Fruit fly (Drosophila melanogaster) whole organism, embryonic: ENCODE data around the gene IntS14.
A peak's percentile ranks its signal among the peaks of the same experiment; 100 is the strongest.

ENCODE experiments used
- Abd-B ChIP-seq: fragments of 200-800 bp; sonication (Bioruptor generic); optimal IDR thresholded peaks from 2 replicates; lab custom pipeline; 2018; ENCODE audit warnings: missing biosample characterization, mild to moderate bottlenecking, missing genetic modification characterization, moderate library complexity
- Bgb ChIP-seq: fragments of 200-800 bp; sonication (Bioruptor generic); IDR thresholded peaks from 2 replicates; pipeline ENCODE4 v1.3.6; 2022; ENCODE audit warnings: missing biosample characterization, missing genetic modification characterization; ENCODE audit not compliant: partially characterized antibody
- CG10267 ChIP-seq: fragments of 200-800 bp; sonication (Bioruptor generic); optimal IDR thresholded peaks from 2 replicates; lab custom pipeline; 2018; ENCODE audit warnings: missing biosample characterization, mild to moderate bottlenecking, missing genetic modification characterization, moderate library complexity
- CG12219 ChIP-seq: fragments of 200-800 bp; sonication (Bioruptor generic); optimal IDR thresholded peaks from 3 replicates; lab custom pipeline; 2018; ENCODE audit warnings: missing biosample characterization, mild to moderate bottlenecking, missing genetic modification characterization
- CG13287 ChIP-seq: fragments of 200-800 bp; sonication (Bioruptor generic); IDR thresholded peaks from 2 replicates; pipeline ENCODE4 v1.3.6; 2022; ENCODE audit warnings: missing biosample characterization, missing genetic modification characterization; ENCODE audit not compliant: partially characterized antibody
- CG14710 ChIP-seq: fragments of 200-800 bp; sonication (Bioruptor generic); optimal IDR thresholded peaks from 3 replicates; lab custom pipeline; 2019; ENCODE audit warnings: missing biosample characterization, mild to moderate bottlenecking, missing genetic modification characterization, moderate library complexity
- CG17568 ChIP-seq: fragments of 200-800 bp; sonication (Bioruptor generic); optimal IDR thresholded peaks from 2 replicates; lab custom pipeline; 2018; ENCODE audit warnings: missing biosample characterization, mild to moderate bottlenecking, missing genetic modification characterization, moderate library complexity
- CG17829 ChIP-seq: fragments of 200-800 bp; optimal IDR thresholded peaks from 2 replicates; lab custom pipeline; 2019; ENCODE audit warnings: missing biosample characterization, mild to moderate bottlenecking, missing genetic modification characterization, moderate library complexity
- CG18262 ChIP-seq: fragments of 200-800 bp; optimal IDR thresholded peaks from 3 replicates; lab custom pipeline; 2019; ENCODE audit warnings: missing biosample characterization, mild to moderate bottlenecking, missing genetic modification characterization, moderate library complexity
- CG34224 ChIP-seq: fragments of 200-800 bp; sonication (Bioruptor generic); IDR thresholded peaks from 3 replicates; pipeline ENCODE4 v1.3.6; 2022; ENCODE audit warnings: missing biosample characterization, missing genetic modification characterization; ENCODE audit not compliant: partially characterized antibody
- CG3838 ChIP-seq: fragments of 200-800 bp; sonication (Bioruptor generic); optimal IDR thresholded peaks from 3 replicates; lab custom pipeline; 2016; ENCODE audit warnings: missing biosample characterization, missing genetic modification characterization
- CG6854 ChIP-seq: fragments of 200-800 bp; sonication (Bioruptor generic); optimal IDR thresholded peaks from 3 replicates; lab custom pipeline; 2017; ENCODE audit warnings: missing biosample characterization, mild to moderate bottlenecking, missing genetic modification characterization
- CG8478 ChIP-seq: fragments of >200 bp; optimal IDR thresholded peaks from 2 replicates; lab custom pipeline; 2018
- CG9797 ChIP-seq: fragments of 200-800 bp; sonication (Bioruptor generic); optimal IDR thresholded peaks from 3 replicates; lab custom pipeline; 2018; ENCODE audit warnings: missing biosample characterization, mild to moderate bottlenecking, missing genetic modification characterization
- Dll ChIP-seq: fragments of 200-800 bp; sonication (Bioruptor generic); IDR thresholded peaks from 4 replicates; pipeline ENCODE4 v1.3.6; 2022; ENCODE audit warnings: missing biosample characterization, missing genetic modification characterization; ENCODE audit not compliant: partially characterized antibody
- Dp ChIP-seq: fragments of 200-800 bp; sonication (Bioruptor generic); optimal IDR thresholded peaks from 2 replicates; lab custom pipeline; 2018; ENCODE audit warnings: missing biosample characterization, mild to moderate bottlenecking, missing genetic modification characterization, moderate library complexity
- Dref ChIP-seq: fragments of 200-800 bp; sonication (Bioruptor generic); IDR thresholded peaks from 2 replicates; pipeline ENCODE4 v1.3.6; 2022; ENCODE audit warnings: missing biosample characterization, missing genetic modification characterization
- E2f2 ChIP-seq: fragments of 200-800 bp; sonication (Bioruptor generic); IDR thresholded peaks from 2 replicates; pipeline ENCODE4 v1.3.6; 2022; ENCODE audit warnings: missing biosample characterization, missing genetic modification characterization
- Ets97D ChIP-seq: fragments of 200-800 bp; sonication (Bioruptor generic); optimal IDR thresholded peaks from 3 replicates; lab custom pipeline; 2016; ENCODE audit warnings: missing biosample characterization, missing genetic modification characterization
- HLH4C ChIP-seq: fragments of 200-800 bp; sonication (Bioruptor generic); IDR thresholded peaks from 3 replicates; pipeline ENCODE4 v1.3.6; 2022; ENCODE audit warnings: missing biosample characterization, missing genetic modification characterization; ENCODE audit not compliant: partially characterized antibody
- Kr ChIP-seq: fragments of 200-800 bp; sonication (Bioruptor generic); optimal IDR thresholded peaks from 2 replicates; lab custom pipeline; 2017; ENCODE audit warnings: missing biosample characterization, mild to moderate bottlenecking, missing genetic modification characterization
- MBD-R2 ChIP-seq: fragments of 200-800 bp; sonication (Bioruptor generic); IDR thresholded peaks from 2 replicates; pipeline ENCODE4 v1.3.6; 2022; ENCODE audit warnings: missing biosample characterization, missing genetic modification characterization
- MESR4 ChIP-seq: fragments of 200-800 bp; sonication (Bioruptor generic); optimal IDR thresholded peaks from 2 replicates; lab custom pipeline; 2018; ENCODE audit warnings: missing biosample characterization, mild to moderate bottlenecking, missing genetic modification characterization, moderate library complexity
- Med ChIP-seq: fragments of 200-800 bp; sonication (Bioruptor generic); peaks from one replicate; lab custom pipeline; 2016; ENCODE audit warnings: missing biosample characterization, missing genetic modification characterization, mild to moderate bottlenecking, inconsistent platforms, moderate library complexity
- Mrtf ChIP-seq: fragments of 200-800 bp; sonication (Bioruptor generic); IDR thresholded peaks from 3 replicates; pipeline ENCODE4 v1.3.6; 2022; ENCODE audit warnings: missing biosample characterization, missing genetic modification characterization
- Myb ChIP-seq: fragments of 200-800 bp; sonication (Bioruptor generic); optimal IDR thresholded peaks from 2 replicates; lab custom pipeline; 2016; ENCODE audit warnings: missing biosample characterization, missing genetic modification characterization
- Pdp1 ChIP-seq, 2 experiments: fragments of 200-800 bp; sonication (Bioruptor generic); optimal IDR thresholded peaks; 3 replicates each; lab custom pipeline; 2016; ENCODE audit warnings: missing biosample characterization in 2 of 2, missing genetic modification characterization in 2 of 2, mild to moderate bottlenecking in 1 of 2, moderate library complexity in 1 of 2
- Rx ChIP-seq: fragments of 200-800 bp; sonication (Bioruptor generic); IDR thresholded peaks from 2 replicates; pipeline ENCODE4 v1.3.6; 2022; ENCODE audit warnings: missing biosample characterization, missing genetic modification characterization
- Sry-δ ChIP-seq: fragments of 200-800 bp; sonication (Bioruptor generic); optimal IDR thresholded peaks from 2 replicates; lab custom pipeline; 2016; ENCODE audit warnings: missing biosample characterization, missing genetic modification characterization
- Xrp1 ChIP-seq: fragments of 200-800 bp; sonication (Bioruptor generic); IDR thresholded peaks from 2 replicates; pipeline ENCODE4 v1.3.6; 2022; ENCODE audit warnings: missing biosample characterization, missing genetic modification characterization
- ac ChIP-seq: fragments of 200-800 bp; sonication (Bioruptor generic); optimal IDR thresholded peaks from 3 replicates; lab custom pipeline; 2017; ENCODE audit warnings: missing biosample characterization, mild to moderate bottlenecking, missing genetic modification characterization
- ase ChIP-seq: fragments of 200-800 bp; sonication (Bioruptor generic); IDR thresholded peaks from 3 replicates; pipeline ENCODE4 v1.3.6; 2022; ENCODE audit warnings: missing biosample characterization, missing genetic modification characterization
- cato ChIP-seq: fragments of 200-800 bp; sonication (Bioruptor generic); optimal IDR thresholded peaks from 2 replicates; lab custom pipeline; 2016; ENCODE audit warnings: missing biosample characterization, missing genetic modification characterization, borderline replicate concordance
- ems ChIP-seq: fragments of 200-800 bp; sonication (Bioruptor generic); optimal IDR thresholded peaks from 3 replicates; lab custom pipeline; 2016; ENCODE audit warnings: missing biosample characterization, missing genetic modification characterization
- ewg ChIP-seq: fragments of 200-800 bp; sonication (Bioruptor generic); optimal IDR thresholded peaks from 3 replicates; lab custom pipeline; 2017; ENCODE audit warnings: mild to moderate bottlenecking, missing biosample characterization, missing genetic modification reagents, missing genetic modification characterization
- gcm ChIP-seq: fragments of 200-800 bp; sonication (Bioruptor generic); optimal IDR thresholded peaks from 2 replicates; lab custom pipeline; 2019; ENCODE audit warnings: missing biosample characterization, mild to moderate bottlenecking, missing genetic modification characterization, moderate library complexity
- h ChIP-seq: fragments of >200 bp; optimal IDR thresholded peaks from 2 replicates; lab custom pipeline; 2017
- nerfin-2 ChIP-seq: fragments of 200-800 bp; sonication (Bioruptor generic); IDR thresholded peaks from 2 replicates; pipeline ENCODE4 v1.3.6; 2022; ENCODE audit warnings: missing biosample characterization, missing genetic modification characterization; ENCODE audit not compliant: partially characterized antibody
- pb ChIP-seq: fragments of 200-800 bp; sonication (Bioruptor generic); optimal IDR thresholded peaks from 3 replicates; lab custom pipeline; 2016; ENCODE audit warnings: missing biosample characterization, missing genetic modification characterization
- pzg ChIP-seq: fragments of 200-800 bp; sonication (Bioruptor generic); optimal IDR thresholded peaks from 3 replicates; lab custom pipeline; 2018; ENCODE audit warnings: missing biosample characterization, mild to moderate bottlenecking, missing genetic modification characterization, moderate library complexity
- salm ChIP-seq: fragments of 200-800 bp; sonication (Bioruptor generic); optimal IDR thresholded peaks from 2 replicates; lab custom pipeline; 2018; ENCODE audit warnings: missing biosample characterization, mild to moderate bottlenecking, missing genetic modification characterization
- sd ChIP-seq: fragments of 200-800 bp; sonication (Bioruptor generic); optimal IDR thresholded peaks from 3 replicates; lab custom pipeline; 2018; ENCODE audit warnings: missing biosample characterization, mild to moderate bottlenecking, missing genetic modification characterization, moderate library complexity
- unc-4 ChIP-seq: fragments of 200-800 bp; sonication (Bioruptor generic); IDR thresholded peaks from 2 replicates; pipeline ENCODE4 v1.3.6; 2022; ENCODE audit warnings: missing biosample characterization, missing genetic modification characterization; ENCODE audit not compliant: partially characterized antibody
- vnd ChIP-seq: fragments of 200-800 bp; sonication (Bioruptor generic); IDR thresholded peaks from 3 replicates; pipeline ENCODE4 v1.3.6; 2022; ENCODE audit warnings: missing biosample characterization, missing genetic modification characterization; ENCODE audit not compliant: partially characterized antibody

IntS14 gene

dm6 chr2L:1158519-1159319, 5.5 kb upstream of the IntS14 start, which contains the start of gene Tango14 (continued):
- TF ChIP-seq vnd (GFP tag; lab: Robert Waterston, UW) = 0 out of 3 replicates have a peak, but pooled peaks have one; percentile 22
- TF ChIP-seq MESR4 (GFP tag; lab: Kevin White, UChicago) = peak; percentile 88
- TF ChIP-seq CG18262 (tag; lab: Kevin White, UChicago) = peak; percentile 12
- TF ChIP-seq h (lab: Kevin White, UChicago) = no peak
- no peak for TF ChIP-seq HLH4C (GFP tag; lab: Robert Waterston, UW)
- TF ChIP-seq Kr (GFP tag; lab: Kevin White, UChicago) = no peak
- TF ChIP-seq ase = no peak
- peak; percentile 68 for TF ChIP-seq Med (GFP tag; lab: Kevin White, UChicago)
- 0 out of 2 replicates have a peak, but pooled peaks have one; percentile 2 for TF ChIP-seq Rx
- no peak for TF ChIP-seq CG6854 (GFP tag; lab: Kevin White, UChicago)
- no peak for TF ChIP-seq CG17568 (GFP tag; lab: Kevin White, UChicago)
- peak; percentile 52; the same call in 1 of the 2 replicates for TF ChIP-seq nerfin-2
- peak; percentile 96 for TF ChIP-seq sd (tag; lab: Kevin White, UChicago)
- TF ChIP-seq salm (tag; lab: Kevin White, UChicago) = no peak
- TF ChIP-seq CG9797 (GFP tag; lab: Kevin White, UChicago) = peak; percentile 24
- peak; percentile 32 for TF ChIP-seq CG14710 (tag; lab: Kevin White, UChicago)

DNA sequence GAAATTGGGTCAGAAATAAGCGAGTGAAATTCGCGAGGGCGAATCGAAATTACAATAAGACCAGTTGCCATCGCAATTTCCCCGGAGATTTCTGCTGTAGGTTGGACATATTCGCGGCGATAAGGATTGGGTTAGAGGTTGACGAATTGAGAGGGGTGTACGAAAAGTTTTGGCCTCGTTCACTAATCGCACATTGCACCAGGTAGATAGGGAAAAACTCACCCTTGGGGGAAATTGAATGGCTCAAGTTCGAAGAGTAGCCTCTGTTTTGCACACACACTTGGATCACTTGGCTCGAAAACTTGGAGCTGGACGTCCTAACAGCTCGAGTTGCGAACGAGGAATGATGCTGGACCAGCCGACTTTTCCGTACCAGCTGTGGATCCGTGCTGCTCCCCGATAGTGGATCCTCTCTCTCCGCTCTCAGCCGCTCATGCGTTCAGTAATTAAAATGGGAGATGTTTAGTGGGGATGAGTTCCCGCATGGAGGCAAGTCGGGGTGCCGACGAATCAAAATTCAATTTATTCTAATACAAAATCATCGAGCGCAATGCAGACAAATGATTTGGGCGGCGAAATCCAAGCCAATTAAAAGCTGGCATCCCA, 602 bp upstream of the IntS14 start, which contains the start of gene CG5080:
CG5080 (minus strand) TSS at position 349 of the 606 bp plus-strand sequence.
- TF ChIP-seq Mrtf (GFP tag; lab: Robert Waterston, UW) = no peak
- peak; percentile 10 for TF ChIP-seq gcm (GFP tag; lab: Kevin White, UChicago)
- TF ChIP-seq, all 482 proteins: peak for 1

DNA sequence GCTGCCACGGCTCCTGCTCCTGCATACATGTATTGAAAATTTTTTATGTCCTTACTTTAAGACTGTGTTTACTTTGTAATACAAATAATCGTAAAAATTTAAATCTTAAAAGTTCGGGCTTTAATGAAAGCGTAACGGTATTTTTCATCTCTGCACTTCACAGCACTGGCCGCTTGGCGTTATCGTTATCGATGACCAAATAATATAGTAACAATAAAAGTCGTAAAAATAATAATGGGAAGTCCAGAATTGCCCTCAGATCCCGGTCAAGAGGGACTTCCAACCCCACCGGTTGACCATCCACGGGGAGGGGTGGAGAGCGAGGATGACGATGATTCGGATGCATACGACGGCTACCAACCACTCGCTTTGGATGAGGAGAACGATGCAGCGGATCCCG, 2.1 kb downstream of the IntS14 start, which contains the start of gene CG14341:
CG14341 (plus strand) TSS at position 181 of the 400 bp plus-strand sequence.
- TF ChIP-seq MBD-R2 (GFP tag; lab: Robert Waterston, UW) = peak; percentile 74
- TF ChIP-seq Myb (GFP tag; lab: Kevin White, UChicago) = peak; percentile 91
- TF ChIP-seq Sry-δ (GFP tag; lab: Kevin White, UChicago) = peak; percentile 34
- peak; percentile 76 for TF ChIP-seq CG10267
- peak; percentile 64 for TF ChIP-seq Dref (GFP tag; lab: Robert Waterston, UW)
- no peak for TF ChIP-seq CG12219
- peak in 1 of 2 experiments; percentile 40 for TF ChIP-seq Pdp1 (GFP tag; optimal IDR thresholded peaks at IDR 0.05; lab: Kevin White, UChicago)
- TF ChIP-seq CG13287 (GFP tag; lab: Robert Waterston, UW) = peak; percentile 59
- no peak for TF ChIP-seq cato
- TF ChIP-seq ems (GFP tag; lab: Kevin White, UChicago) = no peak
- no peak for TF ChIP-seq Xrp1 (GFP tag; lab: Robert Waterston, UW)
- TF ChIP-seq CG8478 = no peak
- no peak for TF ChIP-seq CG17829 (tag; lab: Kevin White, UChicago)
- TF ChIP-seq Abd-B (GFP tag; lab: Kevin White, UChicago) = peak; percentile 27
- peak; percentile 45 for TF ChIP-seq Dp (GFP tag; lab: Kevin White, UChicago)
- TF ChIP-seq E2f2 (GFP tag; lab: Robert Waterston, UW) = peak; percentile 56
- TF ChIP-seq Bgb = peak; percentile 27; the same call in 1 of the 2 replicates
- no peak for TF ChIP-seq ac (GFP tag; lab: Kevin White, UChicago)
- no peak for TF ChIP-seq pb
- peak; percentile 21 for TF ChIP-seq Med (GFP tag; lab: Kevin White, UChicago)
- no peak for TF ChIP-seq CG3838 (GFP tag; lab: Kevin White, UChicago)
- no peak for TF ChIP-seq ewg
- TF ChIP-seq Ets97D (GFP tag; lab: Kevin White, UChicago) = peak; percentile 1
- peak; percentile 35 for TF ChIP-seq pzg
- TF ChIP-seq CG34224 = peak; percentile 33; the same call in 2 of the 3 replicates
- peak; percentile 53; the same call in 2 of the 4 replicates for TF ChIP-seq Dll
- TF ChIP-seq unc-4 = 0 out of 2 replicates have a peak, but pooled peaks have one; percentile 17
